Worm (Caenorhabditis elegans): ENCODE results near the gene ZK1290.15.

ZK1290.15 gene

ce11 chrII:7542952-7543351 lies 19.6 kb downstream of the ZK1290.15 start:
- TF ChIP-seq pqm-1 (tag; optimal IDR thresholded peaks at IDR 0.05) (no peak), nhr-23 (tag; optimal IDR thresholded peaks at IDR 0.05) (peak; percentile 61)

- TF ChIP-seq eor-1 (tag; optimal IDR thresholded peaks at IDR 0.05) (no peak), unc-62 (GFP tag; optimal IDR thresholded peaks at IDR 0.05) (no peak), nhr-43 (tag; optimal IDR thresholded peaks at IDR 0.05; ENCODE audit: poor library complexity, severe bottlenecking) (no peak), nhr-67 (tag; optimal IDR thresholded peaks at IDR 0.05) (no peak), pha-4 (tag; optimal IDR thresholded peaks at IDR 0.05) (no peak), nhr-23 (tag; optimal IDR thresholded peaks at IDR 0.05) (no peak), hmg-11 (tag; optimal IDR thresholded peaks at IDR 0.05) (no peak), ceh-16 (tag; optimal IDR thresholded peaks at IDR 0.05) (no peak), unc-39 (tag; optimal IDR thresholded peaks at IDR 0.05) (no peak), tbx-2 (tag; optimal IDR thresholded peaks at IDR 0.05) (no peak), lsy-12 (tag; optimal IDR thresholded peaks at IDR 0.05) (no peak), mdl-1 (tag; optimal IDR thresholded peaks at IDR 0.05) (no peak), mml-1 (tag; optimal IDR thresholded peaks at IDR 0.05) (no peak), nhr-25 (tag; optimal IDR thresholded peaks at IDR 0.05) (no peak), nhr-77 (tag; optimal IDR thresholded peaks at IDR 0.05) (no peak), ztf-4 (tag; optimal IDR thresholded peaks at IDR 0.05) (no peak)
These were observed 20.4 kb downstream of the ZK1290.15 start, which contains the start of gene rol-8 for ce11 chrII:7543808-7544207. Gene rol-8 (plus strand): TSS chrII:7544108.

DNA sequence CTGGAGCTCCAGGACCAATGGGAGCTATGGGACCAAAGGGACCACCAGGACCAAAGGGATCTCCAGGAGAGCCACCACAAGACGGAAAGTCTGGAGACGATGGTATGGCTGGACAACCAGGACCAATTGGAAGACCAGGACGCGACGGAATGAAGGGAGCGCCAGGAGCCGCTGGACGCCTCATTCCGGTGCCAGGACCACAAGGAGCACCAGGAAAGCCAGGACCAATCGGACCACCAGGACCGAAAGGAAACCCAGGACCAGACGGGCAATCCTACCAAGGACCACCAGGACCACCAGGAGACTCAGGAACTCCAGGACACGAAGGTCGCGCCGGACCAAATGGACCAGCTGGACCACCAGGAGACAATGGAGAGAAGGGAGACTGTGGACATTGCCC lies 21.4 kb downstream of the ZK1290.15 start:
- TF ChIP-seq pqm-1 (tag; optimal IDR thresholded peaks at IDR 0.05) (no peak), lsy-12 (tag; optimal IDR thresholded peaks at IDR 0.05) (no peak), nhr-11 (tag; optimal IDR thresholded peaks at IDR 0.05) (no peak), zag-1 (tag; optimal IDR thresholded peaks at IDR 0.05) (no peak), ZK546.5 (tag; optimal IDR thresholded peaks at IDR 0.05) (no peak), nhr-43 (tag; optimal IDR thresholded peaks at IDR 0.05; ENCODE audit: poor library complexity, severe bottlenecking) (peak; percentile 51), egl-5 (tag; optimal IDR thresholded peaks at IDR 0.05) (no peak), ama-1 (optimal IDR thresholded peaks at IDR 0.05) (peak; percentile 32), aly-2 (tag; optimal IDR thresholded peaks at IDR 0.05) (no peak)

DNA sequence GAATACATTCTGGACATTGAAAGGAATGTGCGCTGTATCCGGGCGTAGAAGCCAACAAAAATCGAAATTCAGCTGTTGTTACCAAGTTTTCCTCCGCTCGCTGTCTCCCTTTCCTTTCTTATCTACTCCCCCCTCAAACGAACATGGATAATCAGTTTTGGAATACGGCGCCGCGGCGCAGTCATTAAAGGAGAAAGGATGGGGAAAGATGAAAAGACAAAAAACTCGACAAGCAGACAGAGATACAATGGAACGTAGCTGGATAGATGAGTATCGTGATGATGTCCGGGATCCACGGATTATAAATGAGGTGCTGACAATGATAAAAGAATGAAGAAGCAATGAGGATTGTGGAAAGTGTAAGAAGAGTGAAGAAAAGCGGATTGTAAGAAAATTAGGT lies 22.0 kb downstream of the ZK1290.15 start:
- TF ChIP-seq nfya-1 (tag; optimal IDR thresholded peaks at IDR 0.05; ENCODE audit: insufficient read depth) (peak; percentile 24), nhr-43 (tag; optimal IDR thresholded peaks at IDR 0.05; ENCODE audit: poor library complexity, severe bottlenecking) (peak; percentile 33), nhr-23 (tag; optimal IDR thresholded peaks at IDR 0.05) (peak; percentile 69), elt-3 (tag; optimal IDR thresholded peaks at IDR 0.05) (peak; percentile 29 to 77 (median 72)), lin-39 (tag; optimal IDR thresholded peaks at IDR 0.05) (no peak), ama-1 (optimal IDR thresholded peaks at IDR 0.05) (peak; percentile 89), nhr-25 (tag; optimal IDR thresholded peaks at IDR 0.05) (peak; percentile 9), R02D3.7 (tag; optimal IDR thresholded peaks at IDR 0.05) (peak; percentile 36), nhr-11 (tag; optimal IDR thresholded peaks at IDR 0.05) (no peak), ceh-28 (tag; optimal IDR thresholded peaks at IDR 0.05) (peak; percentile 6)

DNA sequence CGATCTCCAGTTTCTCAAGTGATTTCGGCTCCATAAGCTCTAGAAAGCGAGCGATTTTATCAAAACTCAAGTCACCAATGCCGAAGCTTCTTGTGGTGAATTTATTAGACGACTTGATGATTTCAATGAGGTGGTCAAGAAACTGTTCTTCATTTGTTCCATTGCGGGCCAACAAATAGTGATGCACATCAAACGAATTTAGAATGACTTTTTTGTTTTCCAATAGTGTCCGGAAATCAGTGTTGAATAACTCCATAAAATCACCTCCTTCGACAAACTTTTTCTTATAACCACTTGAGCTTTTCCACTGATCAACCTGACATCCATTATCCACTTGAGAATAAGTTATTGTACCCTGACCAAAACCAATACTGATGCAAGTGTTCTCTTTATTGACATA lies 23.9 kb downstream of the ZK1290.15 start:
- no peak for TF ChIP-seq nhr-23 (tag; optimal IDR thresholded peaks at IDR 0.05)
- TF ChIP-seq eor-1 (tag; optimal IDR thresholded peaks at IDR 0.05) = no peak
- no peak for TF ChIP-seq nhr-77 (tag; optimal IDR thresholded peaks at IDR 0.05)
- TF ChIP-seq zag-1 (tag; optimal IDR thresholded peaks at IDR 0.05) = no peak
- TF ChIP-seq sea-2 (GFP tag; optimal IDR thresholded peaks at IDR 0.05) = no peak
- no peak for TF ChIP-seq nhr-11 (tag; optimal IDR thresholded peaks at IDR 0.05)
- TF ChIP-seq nfya-1 (tag; optimal IDR thresholded peaks at IDR 0.05; ENCODE audit: insufficient read depth) = no peak
- TF ChIP-seq ama-1 (optimal IDR thresholded peaks at IDR 0.05) = no peak
- TF ChIP-seq egl-5 (tag; optimal IDR thresholded peaks at IDR 0.05) = no peak
- no peak for TF ChIP-seq unc-39 (tag; optimal IDR thresholded peaks at IDR 0.05)
- no peak for TF ChIP-seq ceh-28 (tag; optimal IDR thresholded peaks at IDR 0.05)
- no peak for TF ChIP-seq nhr-25 (tag; optimal IDR thresholded peaks at IDR 0.05)
- no peak for TF ChIP-seq pqm-1 (tag; optimal IDR thresholded peaks at IDR 0.05)

ce11 chrII:7548044-7548443 lies 24.7 kb downstream of the ZK1290.15 start, which contains the start of gene fbxa-224:
Gene fbxa-224 (minus strand): TSS chrII:7548144.
- no peak for TF ChIP-seq nhr-12 (tag; optimal IDR thresholded peaks at IDR 0.05)
- TF ChIP-seq nhr-76 (tag; optimal IDR thresholded peaks at IDR 0.05) = no peak
- TF ChIP-seq snpc-4 (tag; optimal IDR thresholded peaks at IDR 0.05) = no peak
- no peak for TF ChIP-seq egl-27 (tag; optimal IDR thresholded peaks at IDR 0.05)
- no peak for TF ChIP-seq ceh-28 (tag; optimal IDR thresholded peaks at IDR 0.05)
- TF ChIP-seq nhr-25 (tag; optimal IDR thresholded peaks at IDR 0.05) = no peak
- no peak for TF ChIP-seq nhr-77 (tag; optimal IDR thresholded peaks at IDR 0.05)
- no peak for TF ChIP-seq daf-12 (tag; optimal IDR thresholded peaks at IDR 0.05)
- TF ChIP-seq ceh-16 (tag; optimal IDR thresholded peaks at IDR 0.05) = no peak
- TF ChIP-seq zag-1 (tag; optimal IDR thresholded peaks at IDR 0.05) = no peak
- TF ChIP-seq fos-1 (tag; optimal IDR thresholded peaks at IDR 0.05) = no peak
- no peak for TF ChIP-seq elt-3 (tag; optimal IDR thresholded peaks at IDR 0.05)
- no peak for TF ChIP-seq eor-1 (tag; optimal IDR thresholded peaks at IDR 0.05)
- TF ChIP-seq unc-62 (GFP tag; optimal IDR thresholded peaks at IDR 0.05) = no peak
- no peak for TF ChIP-seq ama-1 (optimal IDR thresholded peaks at IDR 0.05)
- no peak for TF ChIP-seq mdl-1 (tag; optimal IDR thresholded peaks at IDR 0.05)

Measured in whole organism, L3 larva.